Worm (Caenorhabditis elegans) whole organism, young adult: ENCODE results near the gene lido-5.

Source experiments
- Y53F4B.3 ChIP-seq: fragments of 200-800 bp; sonication (Bioruptor generic); IDR thresholded peaks from 2 replicates; pipeline ENCODE4 v1.3.6; 2022; ENCODE audit warnings: missing genetic modification reagents, missing genetic modification characterization, missing compliant biosample characterization
- efl-1 ChIP-seq: fragments of 150-350 bp; optimal IDR thresholded peaks from 2 replicates; lab custom pipeline; 2014; ENCODE audit warnings: missing biosample characterization, missing genetic modification reagents, missing genetic modification characterization
- egl-44 ChIP-seq: fragments of 200-800 bp; sonication (Bioruptor generic); IDR thresholded peaks from 2 replicates; pipeline ENCODE4 v1.3.6; 2022; ENCODE audit warnings: missing genetic modification reagents, missing genetic modification characterization, missing compliant biosample characterization
- let-607 ChIP-seq, 2 experiments: fragments of 200-800 bp in 1 of 2; sonication (Bioruptor generic) in 1 of 2; sonication (generic microtip) in 1 of 2; optimal IDR thresholded peaks; 2 replicates each; lab custom pipeline; 2016 to 2018; ENCODE audit warnings: mild to moderate bottlenecking in 2 of 2, missing compliant biosample characterization in 2 of 2, missing genetic modification characterization in 2 of 2, moderate library complexity in 2 of 2, missing genotype in 1 of 2
- lsl-1 ChIP-seq: fragments of 200-800 bp; sonication (Bioruptor generic); optimal IDR thresholded peaks from 2 replicates; lab custom pipeline; 2018; ENCODE audit warnings: mild to moderate bottlenecking, missing genetic modification characterization, moderate library complexity, missing compliant biosample characterization
- nfya-1 ChIP-seq: sonication (generic microtip); optimal IDR thresholded peaks from 2 replicates; lab custom pipeline; 2017; ENCODE audit warnings: antibody characterized with exemption, missing compliant biosample characterization, missing genetic modification characterization, borderline replicate concordance; ENCODE audit not compliant: insufficient read depth
- unc-130 ChIP-seq: sonication (generic microtip); optimal IDR thresholded peaks from 2 replicates; lab custom pipeline; 2016; ENCODE audit warnings: missing genetic modification reagents, missing genetic modification characterization, missing compliant biosample characterization

ce11 chrX:17110555-17110954 is at the start of gene lido-5:
- no peak for TF ChIP-seq unc-130 (GFP tag; lab: Kevin White, UChicago)
- no peak for TF ChIP-seq efl-1 (GFP tag; lab: Kevin White, UChicago)
- TF ChIP-seq nfya-1 (tag; lab: Kevin White, UChicago) = no peak
- no peak for TF ChIP-seq lsl-1
- TF ChIP-seq Y53F4B.3 = no peak
- no peak for TF ChIP-seq egl-44 (GFP tag; lab: Robert Waterston, UW)
- no peak for TF ChIP-seq let-607 (tag; optimal IDR thresholded peaks at IDR 0.05; lab: Kevin White, UChicago)
